Worm (Caenorhabditis elegans): ENCODE results near the gene algn-11.

DNA sequence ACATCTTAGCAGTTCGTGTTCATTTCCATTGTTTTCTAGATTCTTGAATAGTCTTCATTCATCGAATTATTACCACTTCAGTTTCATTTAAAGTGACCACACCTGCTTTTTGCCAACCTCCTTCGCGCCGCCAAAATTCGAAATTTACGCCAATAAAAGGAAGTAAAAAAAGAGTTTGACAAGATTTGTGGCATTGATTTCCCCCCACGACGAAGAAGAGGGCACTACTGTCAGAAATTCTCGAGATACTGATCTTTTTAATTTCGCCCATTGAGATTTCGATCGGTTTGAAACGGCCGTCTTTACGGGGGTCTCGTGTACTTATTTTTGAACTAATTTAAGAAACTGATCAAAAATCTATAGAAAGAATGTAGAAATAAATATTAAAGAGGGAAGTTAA, 11.3 kb upstream of the algn-11 start:
- TF ChIP-seq ceh-44 (GFP tag; IDR thresholded peaks at IDR 0.05) (no peak), lir-3 (tag; optimal IDR thresholded peaks at IDR 0.05) (no peak), ztf-11 (tag; optimal IDR thresholded peaks at IDR 0.05) (no peak), skn-1 (tag; optimal IDR thresholded peaks at IDR 0.05) (no peak), daf-12 (tag; optimal IDR thresholded peaks at IDR 0.05) (no peak)

Data from whole organism, L4 larva.